Fruit fly (Drosophila melanogaster) whole organism, embryonic: ENCODE results near the gene Moe.

Experiments
- Atf-2 ChIP-seq: fragments of 200-800 bp; sonication (Bioruptor generic); optimal IDR thresholded peaks from 2 replicates; lab custom pipeline; 2016; ENCODE audit warnings: missing biosample characterization, missing genetic modification characterization
- B-H1 ChIP-seq: fragments of 200-800 bp; sonication (Bioruptor generic); IDR thresholded peaks from 3 replicates; pipeline ENCODE4 v1.3.6; 2022; ENCODE audit warnings: missing biosample characterization, missing genetic modification characterization
- BEAF-32 ChIP-seq: fragments of 200-800 bp; sonication (Bioruptor generic); optimal IDR thresholded peaks from 3 replicates; lab custom pipeline; 2017; ENCODE audit warnings: missing biosample characterization, missing genetic modification characterization, mild to moderate bottlenecking, moderate library complexity, missing genetic modification reagents
- CG10321 ChIP-seq: fragments of 200-800 bp; sonication (Bioruptor generic); IDR thresholded peaks from 2 replicates; pipeline ENCODE4 v1.3.6; 2022; ENCODE audit warnings: missing biosample characterization, missing genetic modification characterization
- CG11560 ChIP-seq: fragments of 200-800 bp; sonication (Bioruptor generic); IDR thresholded peaks from 3 replicates; pipeline ENCODE4 v1.3.6; 2022; ENCODE audit warnings: missing biosample characterization, missing genetic modification characterization
- CG14441 ChIP-seq: fragments of 200-800 bp; sonication (Bioruptor generic); IDR thresholded peaks from 2 replicates; pipeline ENCODE4 v1.3.6; 2022; ENCODE audit warnings: missing biosample characterization, missing genetic modification characterization
- CG14860 ChIP-seq: fragments of 200-800 bp; sonication (Bioruptor generic); IDR thresholded peaks from 3 replicates; pipeline ENCODE4 v1.3.6; 2022; ENCODE audit warnings: missing biosample characterization, missing genetic modification characterization; ENCODE audit not compliant: partially characterized antibody
- CG17361 ChIP-seq: fragments of 200-800 bp; sonication (Bioruptor generic); IDR thresholded peaks from 3 replicates; pipeline ENCODE4 v1.3.6; 2022; ENCODE audit warnings: missing biosample characterization, missing genetic modification characterization
- CG18619 ChIP-seq: fragments of 200-800 bp; sonication (Bioruptor generic); optimal IDR thresholded peaks from 3 replicates; lab custom pipeline; 2017; ENCODE audit warnings: missing biosample characterization, mild to moderate bottlenecking, missing genetic modification characterization
- CG2129 ChIP-seq: fragments of 200-800 bp; sonication (Bioruptor generic); IDR thresholded peaks from 2 replicates; pipeline ENCODE4 v1.3.6; 2022; ENCODE audit warnings: missing biosample characterization, missing genetic modification characterization; ENCODE audit not compliant: partially characterized antibody
- CG30403 ChIP-seq: fragments of 200-800 bp; sonication (Bioruptor generic); optimal IDR thresholded peaks from 3 replicates; lab custom pipeline; 2016; ENCODE audit warnings: missing biosample characterization, missing genetic modification characterization
- CG31441 ChIP-seq: fragments of 200-800 bp; sonication (Bioruptor generic); IDR thresholded peaks from 2 replicates; pipeline ENCODE4 v1.3.6; 2022; ENCODE audit warnings: missing biosample characterization, missing genetic modification characterization
- CG33557 ChIP-seq: fragments of 200-800 bp; sonication (Bioruptor generic); optimal IDR thresholded peaks from 2 replicates; lab custom pipeline; 2019; ENCODE audit warnings: missing biosample characterization, mild to moderate bottlenecking, missing genetic modification characterization, moderate library complexity
- CG3995 ChIP-seq: fragments of 200-800 bp; sonication (Bioruptor generic); optimal IDR thresholded peaks from 3 replicates; lab custom pipeline; 2016; ENCODE audit warnings: missing biosample characterization, missing genetic modification characterization
- CG4282 ChIP-seq: fragments of 200-800 bp; sonication (Bioruptor generic); optimal IDR thresholded peaks from 2 replicates; lab custom pipeline; 2016; ENCODE audit warnings: missing biosample characterization, missing genetic modification characterization
- CG4328 ChIP-seq: fragments of 200-800 bp; sonication (Bioruptor generic); optimal IDR thresholded peaks from 3 replicates; lab custom pipeline; 2017; ENCODE audit warnings: missing biosample characterization, missing genetic modification reagents, missing genetic modification characterization
- CG7556 ChIP-seq: fragments of 200-800 bp; sonication (Bioruptor generic); optimal IDR thresholded peaks from 2 replicates; lab custom pipeline; 2017; ENCODE audit warnings: missing biosample characterization, mild to moderate bottlenecking, missing genetic modification characterization
- Dip2 ChIP-seq: fragments of 200-800 bp; sonication (Bioruptor generic); IDR thresholded peaks from 2 replicates; pipeline ENCODE4 v1.3.6; 2022; ENCODE audit warnings: missing biosample characterization, missing genetic modification characterization
- Doc3 ChIP-seq: fragments of 200-800 bp; sonication (Bioruptor generic); IDR thresholded peaks from 3 replicates; pipeline ENCODE4 v1.3.6; 2022; ENCODE audit warnings: missing biosample characterization, missing genetic modification characterization; ENCODE audit not compliant: partially characterized antibody
- E2f1 ChIP-seq: fragments of 200-800 bp; sonication (Bioruptor generic); IDR thresholded peaks from 2 replicates; pipeline ENCODE4 v1.3.6; 2022; ENCODE audit warnings: missing biosample characterization, missing genetic modification characterization
- Fer1 ChIP-seq: fragments of 200-800 bp; sonication (Bioruptor generic); optimal IDR thresholded peaks from 2 replicates; lab custom pipeline; 2017; ENCODE audit warnings: missing biosample characterization, mild to moderate bottlenecking, missing genetic modification characterization
- HHEX ChIP-seq: fragments of 200-800 bp; sonication (Bioruptor generic); optimal IDR thresholded peaks from 3 replicates; lab custom pipeline; 2017; ENCODE audit warnings: missing biosample characterization, mild to moderate bottlenecking, missing genetic modification characterization, missing genetic modification reagents
- HmgD ChIP-seq: fragments of 200-800 bp; sonication (Bioruptor generic); optimal IDR thresholded peaks from 3 replicates; lab custom pipeline; 2016; ENCODE audit warnings: missing biosample characterization, missing genetic modification characterization
- Kr ChIP-seq: fragments of 200-800 bp; sonication (Bioruptor generic); optimal IDR thresholded peaks from 2 replicates; lab custom pipeline; 2017; ENCODE audit warnings: missing biosample characterization, mild to moderate bottlenecking, missing genetic modification characterization
- Mrtf ChIP-seq: fragments of 200-800 bp; sonication (Bioruptor generic); IDR thresholded peaks from 3 replicates; pipeline ENCODE4 v1.3.6; 2022; ENCODE audit warnings: missing biosample characterization, missing genetic modification characterization
- Nf-YB ChIP-seq: fragments of 200-800 bp; sonication (Bioruptor generic); optimal IDR thresholded peaks from 3 replicates; lab custom pipeline; 2019; ENCODE audit warnings: missing biosample characterization, mild to moderate bottlenecking, missing genetic modification characterization, moderate library complexity
- NfI ChIP-seq: fragments of 200-800 bp; sonication (Bioruptor generic); optimal IDR thresholded peaks from 3 replicates; lab custom pipeline; 2018; ENCODE audit warnings: missing biosample characterization, mild to moderate bottlenecking, missing genetic modification characterization, moderate library complexity
- Sry-δ ChIP-seq: fragments of 200-800 bp; sonication (Bioruptor generic); optimal IDR thresholded peaks from 2 replicates; lab custom pipeline; 2016; ENCODE audit warnings: missing biosample characterization, missing genetic modification characterization
- Stat92E ChIP-seq, 3 experiments: fragments of >200 bp in 2 of 3; fragments of 200-800 bp in 1 of 3; sonication (Bioruptor generic) in 1 of 3; optimal IDR thresholded peaks; 2 replicates each; lab custom pipeline; 2017 to 2019; ENCODE audit warnings: missing biosample characterization in 3 of 3, missing genetic modification characterization in 3 of 3, mild to moderate bottlenecking in 1 of 3, moderate library complexity in 1 of 3
- abd-A ChIP-seq: fragments of 200-800 bp; sonication (Bioruptor generic); optimal IDR thresholded peaks from 3 replicates; lab custom pipeline; 2019; ENCODE audit warnings: missing biosample characterization, mild to moderate bottlenecking, missing genetic modification characterization, moderate library complexity
- ara ChIP-seq: fragments of 200-800 bp; sonication (Bioruptor generic); IDR thresholded peaks from 2 replicates; pipeline ENCODE4 v1.3.6; 2022; ENCODE audit warnings: missing biosample characterization, missing genetic modification characterization
- chif ChIP-seq, 2 experiments: fragments of 200-800 bp; sonication (Bioruptor generic); optimal IDR thresholded peaks; 3 replicates each; lab custom pipeline; 2016; ENCODE audit warnings: missing biosample characterization in 2 of 2, missing genetic modification characterization in 2 of 2
- disco-r ChIP-seq: fragments of 200-800 bp; sonication (Bioruptor generic); optimal IDR thresholded peaks from 2 replicates; lab custom pipeline; 2016; ENCODE audit warnings: missing biosample characterization, missing genetic modification characterization
- dm ChIP-seq: fragments of 200-800 bp; sonication (Bioruptor generic); optimal IDR thresholded peaks from 3 replicates; lab custom pipeline; 2016; ENCODE audit warnings: missing biosample characterization, missing genetic modification characterization
- dpn ChIP-seq, 2 experiments: fragments of 200-800 bp; sonication (Bioruptor generic); optimal IDR thresholded peaks; 3 replicates each; lab custom pipeline; 2016; ENCODE audit warnings: missing biosample characterization in 2 of 2, missing genetic modification characterization in 2 of 2
- emc ChIP-seq: fragments of 200-800 bp; sonication (Bioruptor generic); optimal IDR thresholded peaks from 2 replicates; lab custom pipeline; 2016; ENCODE audit warnings: missing biosample characterization, missing genetic modification characterization
- eve ChIP-seq, 2 experiments: fragments of >200 bp; optimal IDR thresholded peaks; 2 replicates each; lab custom pipeline; 2017; ENCODE audit warnings: missing biosample characterization in 2 of 2, missing genetic modification characterization in 2 of 2
- gcm ChIP-seq: fragments of 200-800 bp; sonication (Bioruptor generic); optimal IDR thresholded peaks from 2 replicates; lab custom pipeline; 2019; ENCODE audit warnings: missing biosample characterization, mild to moderate bottlenecking, missing genetic modification characterization, moderate library complexity
- grau ChIP-seq: fragments of 200-800 bp; optimal IDR thresholded peaks from 3 replicates; lab custom pipeline; 2019; ENCODE audit warnings: missing biosample characterization, mild to moderate bottlenecking, missing genetic modification characterization, moderate library complexity
- ind ChIP-seq: fragments of 200-800 bp; sonication (Bioruptor generic); optimal IDR thresholded peaks from 3 replicates; lab custom pipeline; 2016; ENCODE audit warnings: missing biosample characterization, missing genetic modification characterization
- jing ChIP-seq: fragments of 200-800 bp; sonication (Bioruptor generic); optimal IDR thresholded peaks from 2 replicates; lab custom pipeline; 2018; ENCODE audit warnings: missing biosample characterization, mild to moderate bottlenecking, missing genetic modification characterization
- ken ChIP-seq: fragments of 200-800 bp; sonication (Bioruptor generic); IDR thresholded peaks from 3 replicates; pipeline ENCODE4 v1.3.6; 2022; ENCODE audit warnings: missing biosample characterization, missing genetic modification characterization
- p53 ChIP-seq: fragments of 200-800 bp; sonication (Bioruptor generic); optimal IDR thresholded peaks from 2 replicates; lab custom pipeline; 2016; ENCODE audit warnings: missing biosample characterization, missing genetic modification characterization
- sna ChIP-seq: fragments of 200-800 bp; sonication (Bioruptor generic); IDR thresholded peaks from 2 replicates; pipeline ENCODE4 v1.3.6; 2022; ENCODE audit warnings: missing biosample characterization, missing genetic modification characterization; ENCODE audit not compliant: partially characterized antibody
- tio ChIP-seq: fragments of 200-800 bp; sonication (Bioruptor generic); optimal IDR thresholded peaks from 2 replicates; lab custom pipeline; 2017; ENCODE audit warnings: missing biosample characterization, missing genetic modification characterization, inconsistent platforms
- ttk ChIP-seq: fragments of 200-800 bp; sonication (Bioruptor generic); IDR thresholded peaks from 2 replicates; pipeline ENCODE4 v2.1.2; 2022; ENCODE audit warnings: missing biosample characterization, missing genetic modification characterization
- usp ChIP-seq: fragments of >200 bp; optimal IDR thresholded peaks from 2 replicates; lab custom pipeline; 2017; ENCODE audit warnings: missing biosample characterization, missing genetic modification characterization
- vnd ChIP-seq: fragments of 200-800 bp; sonication (Bioruptor generic); IDR thresholded peaks from 3 replicates; pipeline ENCODE4 v1.3.6; 2022; ENCODE audit warnings: missing biosample characterization, missing genetic modification characterization; ENCODE audit not compliant: partially characterized antibody
- yki ChIP-seq: fragments of >200 bp; optimal IDR thresholded peaks from 3 replicates; lab custom pipeline; 2018

The Moe gene

dm6 chrX:8905545-8906455 lies 7.7 kb upstream of the Moe start (continued):
- TF ChIP-seq chif (GFP tag; optimal IDR thresholded peaks at IDR 0.05; lab: Kevin White, UChicago) (no peak), Kr (GFP tag; lab: Kevin White, UChicago) (no peak), B-H1 (GFP tag; lab: Robert Waterston, UW) (no peak), HHEX (GFP tag; lab: Kevin White, UChicago) (no peak), ind (GFP tag; lab: Kevin White, UChicago) (no peak), Nf-YB (GFP tag; lab: Kevin White, UChicago) (no peak), ttk (GFP tag; lab: Robert Waterston, UW) (no peak), NfI (GFP tag; lab: Kevin White, UChicago) (no peak), CG4328 (GFP tag; lab: Kevin White, UChicago) (no peak), Fer1 (GFP tag; lab: Kevin White, UChicago) (peak; percentile 2), dpn (GFP tag; optimal IDR thresholded peaks at IDR 0.05; lab: Kevin White, UChicago) (no peak), E2f1 (GFP tag; lab: Robert Waterston, UW) (no peak), ara (GFP tag; lab: Robert Waterston, UW) (0 out of 2 replicates have a peak, but pooled peaks have one; percentile 8), CG3995 (peak; percentile 87), jing (no peak), CG33557 (GFP tag; lab: Kevin White, UChicago) (no peak), CG14860 (peak; percentile 63), emc (GFP tag; lab: Kevin White, UChicago) (no peak), ken (GFP tag; lab: Robert Waterston, UW) (no peak), Doc3 (GFP tag; lab: Robert Waterston, UW) (peak; percentile 57; the same call in 1 of the 3 replicates), BEAF-32 (GFP tag; lab: Kevin White, UChicago) (peak; percentile 76), CG31441 (GFP tag; lab: Robert Waterston, UW) (no peak), gcm (GFP tag; lab: Kevin White, UChicago) (no peak), CG7556 (GFP tag; lab: Kevin White, UChicago) (no peak), p53 (GFP tag; lab: Kevin White, UChicago) (peak; percentile 94), CG17361 (GFP tag; lab: Robert Waterston, UW) (no peak), tio (GFP tag; lab: Kevin White, UChicago) (no peak), Mrtf (GFP tag; lab: Robert Waterston, UW) (no peak), usp (no peak), Stat92E (GFP tag; optimal IDR thresholded peaks at IDR 0.05; lab: Kevin White, UChicago) (no peak), CG4282 (GFP tag; lab: Kevin White, UChicago) (no peak), eve (GFP tag; optimal IDR thresholded peaks at IDR 0.05; lab: Kevin White, UChicago) (no peak), HmgD (no peak), yki (lab: Kevin White, UChicago) (no peak), CG2129 (GFP tag; lab: Robert Waterston, UW) (peak; percentile 57; the same call in 1 of the 2 replicates), abd-A (no peak), CG10321 (GFP tag; lab: Robert Waterston, UW) (no peak), vnd (GFP tag; lab: Robert Waterston, UW) (peak; percentile 65), Dip2 (no peak), CG30403 (GFP tag; lab: Kevin White, UChicago) (no peak), disco-r (GFP tag; lab: Kevin White, UChicago) (no peak), CG14441 (GFP tag; lab: Robert Waterston, UW) (no peak), CG18619 (no peak), Atf-2 (GFP tag; lab: Kevin White, UChicago) (no peak), sna (GFP tag; lab: Robert Waterston, UW) (peak; percentile 42; the same call in 1 of the 2 replicates), Sry-δ (peak; percentile 74), dm (peak; percentile 73), grau (tag; lab: Kevin White, UChicago) (no peak), CG11560 (tag; lab: Robert Waterston, UW) (no peak)
